Worm (Caenorhabditis elegans) whole organism, L4 larva: ENCODE results near the gene dkf-2.

Source experiments
- F49E8.2 ChIP-seq: sonication (generic microtip); optimal IDR thresholded peaks from 2 replicates; lab custom pipeline; 2016; ENCODE audit warnings: missing compliant biosample characterization, mild to moderate bottlenecking, missing genetic modification characterization, borderline replicate concordance
- R02D3.7 ChIP-seq: fragments of 150-350 bp; sonication (generic microtip); optimal IDR thresholded peaks from 3 replicates; lab custom pipeline; 2014; ENCODE audit warnings: missing biosample characterization, missing genetic modification characterization
- aly-2 ChIP-seq: sonication (generic microtip); optimal IDR thresholded peaks from 2 replicates; lab custom pipeline; 2018; ENCODE audit warnings: missing biosample characterization, missing genetic modification characterization
- ama-1 ChIP-seq: fragments of 150-350 bp; optimal IDR thresholded peaks from 2 replicates; lab custom pipeline; 2014; ENCODE audit warnings: inconsistent platforms, mixed read lengths
- ceh-20 ChIP-seq: fragments of 200-800 bp; sonication (Bioruptor generic); IDR thresholded peaks from 2 replicates; pipeline ENCODE4 v1.3.6; 2022; ENCODE audit warnings: missing genetic modification reagents, missing genetic modification characterization, missing compliant biosample characterization
- daf-12 ChIP-seq: fragments of 150-350 bp; optimal IDR thresholded peaks from 2 replicates; lab custom pipeline; 2014; ENCODE audit warnings: missing biosample characterization, missing genetic modification reagents, missing genetic modification characterization
- dpl-1 ChIP-seq: fragments of 150-350 bp; optimal IDR thresholded peaks from 2 replicates; lab custom pipeline; 2014; ENCODE audit warnings: missing biosample characterization, missing genetic modification reagents, missing genetic modification characterization
- jun-1 ChIP-seq: fragments of 150-350 bp; optimal IDR thresholded peaks from 2 replicates; lab custom pipeline; 2014; ENCODE audit warnings: missing biosample characterization, missing genetic modification reagents, missing genetic modification characterization
- lsy-2 ChIP-seq, 2 experiments: fragments of 150-350 bp in 1 of 2; sonication (generic microtip) in 1 of 2; optimal IDR thresholded peaks; 2 replicates each; lab custom pipeline; 2014 to 2017; ENCODE audit warnings: missing biosample characterization in 2 of 2, missing genetic modification characterization in 2 of 2
- nhr-76 ChIP-seq: fragments of 150-350 bp; optimal IDR thresholded peaks from 2 replicates; lab custom pipeline; 2014; ENCODE audit warnings: missing biosample characterization, missing genetic modification characterization
- sdz-12 ChIP-seq: fragments of 200-800 bp; sonication (Bioruptor generic); optimal IDR thresholded peaks from 2 replicates; lab custom pipeline; 2018; ENCODE audit warnings: mild to moderate bottlenecking, missing genetic modification characterization, missing compliant biosample characterization
- unc-130 ChIP-seq: sonication (generic microtip); optimal IDR thresholded peaks from 2 replicates; lab custom pipeline; 2016; ENCODE audit warnings: missing genetic modification reagents, missing genetic modification characterization, missing compliant biosample characterization
- unc-39 ChIP-seq: sonication (generic microtip); optimal IDR thresholded peaks from 2 replicates; lab custom pipeline; 2017; ENCODE audit warnings: missing biosample characterization, missing genetic modification characterization
- zag-1 ChIP-seq: fragments of 150-350 bp; optimal IDR thresholded peaks from 2 replicates; lab custom pipeline; 2014; ENCODE audit warnings: missing biosample characterization, missing genetic modification characterization

DNA sequence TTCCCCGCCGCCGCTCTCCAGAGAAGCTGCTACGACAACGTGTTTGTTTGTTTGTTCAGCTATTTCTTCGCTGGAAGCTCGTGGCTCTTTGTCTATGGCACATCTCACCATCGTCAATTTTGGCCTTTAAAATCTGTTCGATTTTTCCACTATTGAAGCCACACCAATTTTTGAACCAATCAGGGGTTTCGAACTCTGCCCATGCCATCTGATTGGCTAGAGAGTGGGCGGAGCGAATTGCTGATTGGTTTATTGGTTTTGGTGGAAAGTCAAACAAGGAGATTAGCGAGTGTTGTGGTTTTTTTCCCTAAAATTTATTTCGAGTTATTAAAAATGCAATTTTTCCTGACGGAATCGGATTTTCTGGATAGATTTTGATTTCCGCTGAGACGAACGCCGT, 8.7 kb downstream of the dkf-2 start:
- no peak for TF ChIP-seq nhr-76 (tag; lab: Kevin White, UChicago)
- no peak for TF ChIP-seq ama-1 (lab: Kevin White, UChicago)
- TF ChIP-seq aly-2, result no peak
- no peak for TF ChIP-seq F49E8.2 (tag; lab: Kevin White, UChicago)
- no peak for TF ChIP-seq jun-1 (tag; lab: Kevin White, UChicago)
- no peak for TF ChIP-seq sdz-12
- no peak for TF ChIP-seq dpl-1 (GFP tag; lab: Kevin White, UChicago)
- no peak for TF ChIP-seq R02D3.7 (tag; lab: Kevin White, UChicago)
- TF ChIP-seq zag-1 (tag; lab: Kevin White, UChicago), result no peak
- no peak for TF ChIP-seq daf-12 (tag; lab: Kevin White, UChicago)
- no peak for TF ChIP-seq unc-39 (tag; lab: Kevin White, UChicago)
- no peak for TF ChIP-seq lsy-2 (tag; optimal IDR thresholded peaks at IDR 0.05; lab: Kevin White, UChicago)
- TF ChIP-seq unc-130, result no peak
- TF ChIP-seq ceh-20 (GFP tag; lab: Robert Waterston, UW), result no peak
